Fruit fly (Drosophila melanogaster): ENCODE results near the gene Phf7.

DNA sequence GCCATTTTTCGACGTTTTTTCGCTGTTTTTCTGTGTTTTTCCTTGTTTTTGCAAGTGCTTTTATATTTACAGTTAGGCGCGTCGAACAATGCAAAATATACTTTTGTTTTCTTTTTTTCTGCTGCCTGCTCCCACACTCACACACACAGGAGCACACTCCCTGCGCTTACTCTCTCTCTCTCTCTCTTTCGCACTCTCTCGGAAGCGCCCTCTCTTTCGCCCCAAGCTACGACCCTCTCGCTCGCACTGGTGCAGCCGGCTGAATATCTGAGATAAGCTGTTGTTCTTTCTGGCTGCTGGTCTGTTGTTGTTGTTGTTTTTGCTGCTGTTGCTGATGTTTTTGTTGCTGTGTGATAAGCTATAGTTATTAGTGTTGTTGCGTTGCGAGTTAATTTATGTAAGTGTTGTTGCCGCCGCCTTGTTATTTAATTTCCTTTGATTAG is 6.7 kb downstream of the Phf7 start:
- TF ChIP-seq CG4328 (GFP tag; optimal IDR thresholded peaks at IDR 0.05) = no peak
- TF ChIP-seq Neu2 (GFP tag; optimal IDR thresholded peaks at IDR 0.05; ENCODE audit: borderline replicate concordance) = no peak
- no peak for TF ChIP-seq toy (GFP tag; IDR thresholded peaks at IDR 0.05)
